Worm (Caenorhabditis elegans): ENCODE measurements around the gene F14H12.8.

ce11 chrX:4364877-4365276, at the start of gene F14H12.8:
- TF ChIP-seq tab-1 (GFP tag; IDR thresholded peaks at IDR 0.05) (no peak), med-1 (GFP tag; optimal IDR thresholded peaks at IDR 0.05; ENCODE audit: insufficient read depth) (no peak), cog-1 (tag; optimal IDR thresholded peaks at IDR 0.05) (no peak)
